Fruit fly (Drosophila melanogaster) whole organism, embryonic: ENCODE results near the gene CG17027.

Source experiments
- ATbp ChIP-seq: fragments of 200-800 bp; sonication (Bioruptor generic); optimal IDR thresholded peaks from 2 replicates; lab custom pipeline; 2017; ENCODE audit warnings: missing biosample characterization, mild to moderate bottlenecking, missing genetic modification characterization, missing genetic modification reagents
- CG12104 ChIP-seq: fragments of 200-800 bp; sonication (Bioruptor generic); optimal IDR thresholded peaks from 3 replicates; lab custom pipeline; 2016; ENCODE audit warnings: missing biosample characterization, missing genetic modification characterization
- CG17612 ChIP-seq: fragments of 200-800 bp; sonication (Bioruptor generic); IDR thresholded peaks from 2 replicates; pipeline ENCODE4 v1.3.6; 2022; ENCODE audit warnings: missing biosample characterization, missing genetic modification characterization
- CG31365 ChIP-seq: fragments of 200-800 bp; sonication (Bioruptor generic); optimal IDR thresholded peaks from 2 replicates; lab custom pipeline; 2018; ENCODE audit warnings: missing biosample characterization, mild to moderate bottlenecking, missing genetic modification characterization
- CG4707 ChIP-seq: fragments of 200-800 bp; sonication (Bioruptor generic); optimal IDR thresholded peaks from 2 replicates; lab custom pipeline; 2018; ENCODE audit warnings: missing biosample characterization, mild to moderate bottlenecking, missing genetic modification characterization, moderate library complexity
- CG7271 ChIP-seq: fragments of 200-800 bp; sonication (Bioruptor generic); optimal IDR thresholded peaks from 2 replicates; lab custom pipeline; 2018; ENCODE audit warnings: missing biosample characterization, mild to moderate bottlenecking, missing genetic modification characterization, moderate library complexity
- MTF-1 ChIP-seq: fragments of 200-800 bp; sonication (Bioruptor generic); optimal IDR thresholded peaks from 2 replicates; lab custom pipeline; 2018; ENCODE audit warnings: missing biosample characterization, mild to moderate bottlenecking, missing genetic modification characterization, borderline replicate concordance
- Neu2 ChIP-seq: fragments of 200-800 bp; sonication (Bioruptor generic); optimal IDR thresholded peaks from 3 replicates; lab custom pipeline; 2016; ENCODE audit warnings: missing biosample characterization, missing genetic modification characterization, borderline replicate concordance
- Sry-β ChIP-seq: fragments of 200-800 bp; sonication (Bioruptor generic); optimal IDR thresholded peaks from 2 replicates; lab custom pipeline; 2018; ENCODE audit warnings: missing biosample characterization, mild to moderate bottlenecking, missing genetic modification characterization, moderate library complexity
- ac ChIP-seq: fragments of 200-800 bp; sonication (Bioruptor generic); optimal IDR thresholded peaks from 3 replicates; lab custom pipeline; 2017; ENCODE audit warnings: missing biosample characterization, mild to moderate bottlenecking, missing genetic modification characterization
- lab ChIP-seq: fragments of 200-800 bp; sonication (Bioruptor generic); optimal IDR thresholded peaks from 3 replicates; lab custom pipeline; 2017; ENCODE audit warnings: missing biosample characterization, missing genetic modification characterization, mild to moderate bottlenecking, moderate library complexity, missing genetic modification reagents
- pan ChIP-seq, 4 experiments: fragments of >200 bp in 3 of 4; fragments of 200-800 bp in 1 of 4; sonication (Bioruptor generic) in 1 of 4; optimal IDR thresholded peaks in 3 of 4; IDR thresholded peaks in 1 of 4; 2 replicates each; pipeline versions ENCODE4 v1.3.6 to Lab custom; 2017 to 2022; ENCODE audit warnings: missing biosample characterization in 2 of 4, missing genetic modification characterization in 2 of 4, mixed read lengths in 1 of 4
- ranshi ChIP-seq: fragments of 200-800 bp; sonication (Bioruptor generic); IDR thresholded peaks from 2 replicates; pipeline ENCODE4 v1.3.6; 2022; ENCODE audit warnings: missing biosample characterization, missing genetic modification characterization
- twi ChIP-seq: fragments of 200-800 bp; optimal IDR thresholded peaks from 2 replicates; lab custom pipeline; 2019; ENCODE audit warnings: missing biosample characterization, mild to moderate bottlenecking, missing genetic modification characterization, moderate library complexity

dm6 chr3L:16018251-16018583 is 38.3 kb downstream of the CG17027 start:
- TF ChIP-seq Sry-β (GFP tag; lab: Kevin White, UChicago) (no peak), lab (GFP tag; lab: Kevin White, UChicago) (no peak), ac (no peak), CG12104 (GFP tag; lab: Kevin White, UChicago) (no peak), CG4707 (GFP tag; lab: Kevin White, UChicago) (no peak), Neu2 (GFP tag; lab: Kevin White, UChicago) (no peak), twi (no peak), pan (optimal IDR thresholded peaks at IDR 0.05; lab: Kevin White, UChicago) (no peak), pan (GFP tag; optimal IDR thresholded peaks at IDR 0.05 in 1 of 2, IDR thresholded peaks at IDR 0.05 in 1 of 2) (no peak), CG31365 (tag; lab: Kevin White, UChicago) (no peak), CG7271 (peak; percentile 19), MTF-1 (GFP tag; lab: Kevin White, UChicago) (no peak), ATbp (GFP tag; lab: Kevin White, UChicago) (no peak), ranshi (GFP tag; lab: Robert Waterston, UW) (no peak), CG17612 (GFP tag; lab: Robert Waterston, UW) (no peak)
